Worm (Caenorhabditis elegans) whole organism, L4 larva: ENCODE measurements around the gene C44H9.7.

Source experiments
- F10B5.3 ChIP-seq: sonication (generic microtip); optimal IDR thresholded peaks from 2 replicates; lab custom pipeline; 2016; ENCODE audit warnings: mild to moderate bottlenecking, missing genetic modification characterization, missing compliant biosample characterization
- F44E2.7 ChIP-seq: fragments of 200-800 bp; sonication (Bioruptor generic); IDR thresholded peaks from 2 replicates; pipeline ENCODE4 v2.1.2; 2022; ENCODE audit warnings: missing genetic modification characterization, missing compliant biosample characterization
- T26A8.4 ChIP-seq: fragments of 200-800 bp; sonication (Bioruptor generic); IDR thresholded peaks from 2 replicates; pipeline ENCODE4 v1.3.6; 2022; ENCODE audit warnings: missing genetic modification characterization, missing compliant biosample characterization
- Y105C5A.15 ChIP-seq: fragments of 200-800 bp; sonication (Bioruptor generic); IDR thresholded peaks from 2 replicates; pipeline ENCODE4 v1.3.6; 2022; ENCODE audit warnings: missing genetic modification characterization, missing compliant biosample characterization
- Y48G9A.11 ChIP-seq: fragments of 200-800 bp; sonication (Bioruptor generic); IDR thresholded peaks from 2 replicates; pipeline ENCODE4 v1.3.6; 2022; ENCODE audit warnings: missing genetic modification reagents, missing genetic modification characterization, missing compliant biosample characterization
- Y5F2A.4 ChIP-seq: fragments of 200-800 bp; sonication (Bioruptor generic); optimal IDR thresholded peaks from 2 replicates; lab custom pipeline; 2018; ENCODE audit warnings: mild to moderate bottlenecking, missing genetic modification characterization, missing compliant biosample characterization
- Y75B8A.6 ChIP-seq: fragments of 200-800 bp; sonication (Bioruptor generic); IDR thresholded peaks from 2 replicates; pipeline ENCODE4 v1.3.6; 2022; ENCODE audit warnings: missing genetic modification reagents, missing genetic modification characterization, missing compliant biosample characterization
- ZK546.5 ChIP-seq, 2 experiments: sonication (generic microtip); optimal IDR thresholded peaks; 2 replicates each; lab custom pipeline; 2017; ENCODE audit warnings: missing biosample characterization in 2 of 2, missing genetic modification characterization in 2 of 2
- aha-1 ChIP-seq: fragments of 150-350 bp; peaks from one replicate; lab custom pipeline; 2014; ENCODE audit warnings: missing biosample characterization, missing genetic modification characterization
- aly-2 ChIP-seq: sonication (generic microtip); optimal IDR thresholded peaks from 2 replicates; lab custom pipeline; 2018; ENCODE audit warnings: missing biosample characterization, missing genetic modification characterization
- ama-1 ChIP-seq: fragments of 150-350 bp; optimal IDR thresholded peaks from 2 replicates; lab custom pipeline; 2014; ENCODE audit warnings: inconsistent platforms, mixed read lengths
- attf-4 ChIP-seq: sonication (generic microtip); optimal IDR thresholded peaks from 3 replicates; lab custom pipeline; 2017; ENCODE audit warnings: missing biosample characterization, missing genetic modification characterization
- ceh-32 ChIP-seq: sonication (generic microtip); optimal IDR thresholded peaks from 2 replicates; lab custom pipeline; 2016; ENCODE audit warnings: mild to moderate bottlenecking, missing genetic modification characterization, missing compliant biosample characterization; ENCODE audit not compliant: poor library complexity
- ceh-44 ChIP-seq: fragments of 200-800 bp; sonication (Bioruptor generic); IDR thresholded peaks from 2 replicates; pipeline ENCODE4 v1.3.6; 2022; ENCODE audit warnings: missing genetic modification reagents, missing genetic modification characterization, missing compliant biosample characterization
- ceh-62 ChIP-seq: sonication (generic microtip); optimal IDR thresholded peaks from 2 replicates; lab custom pipeline; 2017; ENCODE audit warnings: missing biosample characterization, missing genetic modification characterization
- ceh-82 ChIP-seq: sonication (generic microtip); optimal IDR thresholded peaks from 2 replicates; lab custom pipeline; 2017; ENCODE audit warnings: missing biosample characterization, missing genetic modification characterization
- ces-1 ChIP-seq: fragments of 150-350 bp; sonication (generic microtip); optimal IDR thresholded peaks from 4 replicates; lab custom pipeline; 2014; ENCODE audit warnings: missing biosample characterization, missing genetic modification reagents, missing genetic modification characterization
- cey-2 ChIP-seq: sonication (generic microtip); optimal IDR thresholded peaks from 3 replicates; lab custom pipeline; 2017; ENCODE audit warnings: missing genetic modification characterization, mild to moderate bottlenecking, missing compliant biosample characterization, antibody characterized with exemption, borderline replicate concordance; ENCODE audit not compliant: insufficient read depth
- daf-12 ChIP-seq: fragments of 150-350 bp; optimal IDR thresholded peaks from 2 replicates; lab custom pipeline; 2014; ENCODE audit warnings: missing biosample characterization, missing genetic modification reagents, missing genetic modification characterization
- daf-16 ChIP-seq, 3 experiments: sonication (generic microtip); optimal IDR thresholded peaks; 2 replicates each; lab custom pipeline; 2016 to 2017; ENCODE audit warnings: missing genetic modification characterization in 3 of 3, missing genetic modification reagents in 3 of 3, mild to moderate bottlenecking in 2 of 3, missing compliant biosample characterization in 2 of 3, missing biosample characterization in 1 of 3, moderate library complexity in 1 of 3
- daf-19 ChIP-seq: fragments of 200-800 bp; sonication (Bioruptor generic); conservative IDR thresholded peaks from 2 replicates; pipeline ENCODE4 v1.3.6; 2022; ENCODE audit warnings: missing genetic modification characterization, missing compliant biosample characterization
- daf-8 ChIP-seq: fragments of 200-800 bp; sonication (Bioruptor generic); IDR thresholded peaks from 2 replicates; pipeline ENCODE4 v1.3.6; 2022; ENCODE audit warnings: missing genetic modification characterization, missing compliant biosample characterization
- dmd-9 ChIP-seq: fragments of 200-800 bp; sonication (Bioruptor generic); IDR thresholded peaks from 2 replicates; pipeline ENCODE4 v1.3.6; 2022; ENCODE audit warnings: missing genetic modification reagents, missing genetic modification characterization, missing compliant biosample characterization
- dpl-1 ChIP-seq: fragments of 150-350 bp; optimal IDR thresholded peaks from 2 replicates; lab custom pipeline; 2014; ENCODE audit warnings: missing biosample characterization, missing genetic modification reagents, missing genetic modification characterization
- egl-43 ChIP-seq: fragments of 200-800 bp; sonication (Bioruptor generic); IDR thresholded peaks from 2 replicates; pipeline ENCODE4 v1.3.6; 2022; ENCODE audit warnings: missing genetic modification reagents, missing genetic modification characterization, missing compliant biosample characterization
- fkh-10 ChIP-seq: fragments of 150-350 bp; optimal IDR thresholded peaks from 2 replicates; lab custom pipeline; 2014; ENCODE audit warnings: missing biosample characterization, missing genetic modification reagents, missing genetic modification characterization
- fos-1 ChIP-seq: fragments of 150-350 bp; optimal IDR thresholded peaks from 2 replicates; lab custom pipeline; 2014; ENCODE audit warnings: missing biosample characterization, missing genetic modification characterization
- gei-8 ChIP-seq: fragments of 200-800 bp; sonication (Bioruptor generic); optimal IDR thresholded peaks from 2 replicates; lab custom pipeline; 2018; ENCODE audit warnings: mild to moderate bottlenecking, missing genetic modification characterization, missing compliant biosample characterization
- hif-1 ChIP-seq, 2 experiments: sonication (generic microtip); optimal IDR thresholded peaks; 2 replicates each; lab custom pipeline; 2016 to 2017; ENCODE audit warnings: missing compliant biosample characterization in 2 of 2, missing genetic modification characterization in 2 of 2, missing genetic modification reagents in 2 of 2, missing genotype in 2 of 2, mild to moderate bottlenecking in 1 of 2
- hlh-11 ChIP-seq: fragments of 200-800 bp; sonication (Bioruptor generic); optimal IDR thresholded peaks from 2 replicates; lab custom pipeline; 2018; ENCODE audit warnings: mild to moderate bottlenecking, missing genetic modification characterization, missing compliant biosample characterization
- lim-7 ChIP-seq: fragments of 200-800 bp; sonication (Bioruptor generic); IDR thresholded peaks from 2 replicates; pipeline ENCODE4 v1.3.6; 2022; ENCODE audit warnings: missing genetic modification characterization, missing compliant biosample characterization
- lin-1 ChIP-seq: fragments of 200-800 bp; sonication (Bioruptor generic); IDR thresholded peaks from 2 replicates; pipeline ENCODE4 v1.3.6; 2022; ENCODE audit warnings: missing genetic modification reagents, missing genetic modification characterization, missing compliant biosample characterization
- lin-39 ChIP-seq: fragments of 150-350 bp; optimal IDR thresholded peaks from 2 replicates; lab custom pipeline; 2014; ENCODE audit warnings: missing biosample characterization, missing genetic modification reagents, missing genetic modification characterization
- madf-9 ChIP-seq: fragments of 200-800 bp; sonication (Bioruptor generic); conservative IDR thresholded peaks from 2 replicates; pipeline ENCODE4 v1.3.6; 2022; ENCODE audit warnings: missing genetic modification reagents, missing genetic modification characterization, missing compliant biosample characterization
- mxl-2 ChIP-seq: fragments of 200-800 bp; sonication (Bioruptor generic); conservative IDR thresholded peaks from 2 replicates; pipeline ENCODE4 v1.3.6; 2022; ENCODE audit warnings: missing genetic modification reagents, missing genetic modification characterization, missing compliant biosample characterization
- nhr-10 ChIP-seq: fragments of 150-350 bp; optimal IDR thresholded peaks from 2 replicates; lab custom pipeline; 2014; ENCODE audit warnings: missing biosample characterization, missing genetic modification characterization
- nhr-111 ChIP-seq: fragments of 200-800 bp; sonication (Bioruptor generic); optimal IDR thresholded peaks from 2 replicates; lab custom pipeline; 2018; ENCODE audit warnings: mild to moderate bottlenecking, missing genetic modification characterization, missing compliant biosample characterization
- nhr-237 ChIP-seq: sonication (generic microtip); optimal IDR thresholded peaks from 2 replicates; lab custom pipeline; 2017; ENCODE audit warnings: missing biosample characterization, missing genetic modification characterization
- nhr-25 ChIP-seq: sonication (generic microtip); optimal IDR thresholded peaks from 2 replicates; lab custom pipeline; 2017; ENCODE audit warnings: missing genetic modification characterization, mild to moderate bottlenecking, missing compliant biosample characterization, antibody characterized with exemption, moderate library complexity, borderline replicate concordance; ENCODE audit not compliant: insufficient read depth
- nhr-28 ChIP-seq: fragments of 150-350 bp; optimal IDR thresholded peaks from 2 replicates; lab custom pipeline; 2014; ENCODE audit warnings: missing biosample characterization, missing genetic modification characterization
- nhr-41 ChIP-seq: fragments of 200-800 bp; sonication (Bioruptor generic); IDR thresholded peaks from 2 replicates; pipeline ENCODE4 v1.3.6; 2022; ENCODE audit warnings: missing genetic modification reagents, missing genetic modification characterization, missing compliant biosample characterization
- nhr-42 ChIP-seq: fragments of 200-800 bp; sonication (Bioruptor generic); IDR thresholded peaks from 2 replicates; pipeline ENCODE4 v1.3.6; 2022; ENCODE audit warnings: missing genetic modification characterization, missing compliant biosample characterization
- pha-4 ChIP-seq, 2 experiments: fragments of 150-350 bp in 1 of 2; fragments of 200-800 bp in 1 of 2; sonication (Bioruptor generic) in 1 of 2; IDR thresholded peaks in 1 of 2; optimal IDR thresholded peaks in 1 of 2; 2 replicates each; pipeline versions ENCODE4 v1.3.6 to Lab custom; 2014 to 2022; ENCODE audit warnings: missing genetic modification characterization in 2 of 2, missing genetic modification reagents in 2 of 2, missing biosample characterization in 1 of 2, missing compliant biosample characterization in 1 of 2
- rbr-2 ChIP-seq: sonication (generic microtip); optimal IDR thresholded peaks from 2 replicates; lab custom pipeline; 2016; ENCODE audit warnings: missing genotype, missing genetic modification characterization, missing compliant biosample characterization
- saeg-2 ChIP-seq: fragments of 200-800 bp; sonication (Bioruptor generic); IDR thresholded peaks from 2 replicates; pipeline ENCODE4 v1.3.6; 2022; ENCODE audit warnings: missing genetic modification reagents, missing genetic modification characterization, missing compliant biosample characterization
- snpc-1.2 ChIP-seq: fragments of 200-800 bp; sonication (Bioruptor generic); IDR thresholded peaks from 2 replicates; pipeline ENCODE4 v1.3.6; 2022; ENCODE audit warnings: missing genetic modification reagents, missing genetic modification characterization, missing compliant biosample characterization
- vab-7 ChIP-seq: fragments of 200-800 bp; sonication (Bioruptor generic); IDR thresholded peaks from 2 replicates; pipeline ENCODE4 v1.3.6; 2022; ENCODE audit warnings: missing genetic modification reagents, missing genetic modification characterization, missing compliant biosample characterization
- zag-1 ChIP-seq: fragments of 150-350 bp; optimal IDR thresholded peaks from 2 replicates; lab custom pipeline; 2014; ENCODE audit warnings: missing biosample characterization, missing genetic modification characterization
- ztf-11 ChIP-seq: fragments of 150-350 bp; optimal IDR thresholded peaks from 2 replicates; lab custom pipeline; 2014; ENCODE audit warnings: missing biosample characterization, missing genetic modification characterization
- ztf-7 ChIP-seq: fragments of 150-350 bp; optimal IDR thresholded peaks from 2 replicates; lab custom pipeline; 2014; ENCODE audit warnings: missing biosample characterization, missing genetic modification characterization

The C44H9.7 gene

ce11 chrV:12869948-12870347 lies 15.3 kb upstream of the C44H9.7 start, which contains the start of gene T07F10.3:
Gene T07F10.3 (minus strand): TSS chrV:12870045.
- TF ChIP-seq nhr-42 (0 out of 2 replicates have a peak, but pooled peaks have one; percentile 21), ZK546.5 (tag; optimal IDR thresholded peaks at IDR 0.05; lab: Kevin White, UChicago) (no peak), egl-43 (no peak), ztf-7 (tag; lab: Kevin White, UChicago) (no peak), nhr-25 (tag; lab: Kevin White, UChicago) (no peak), daf-8 (GFP tag; lab: Robert Waterston, UW) (no peak), lin-1 (GFP tag; lab: Robert Waterston, UW) (0 out of 2 replicates have a peak, but pooled peaks have one; percentile 56), dpl-1 (peak; percentile 99), F10B5.3 (peak; percentile 30), ces-1 (peak; percentile 25), Y48G9A.11 (GFP tag; lab: Robert Waterston, UW) (peak; percentile 88), nhr-111 (GFP tag; lab: Kevin White, UChicago) (no peak), dmd-9 (peak; percentile 93), rbr-2 (tag; lab: Kevin White, UChicago) (peak; percentile 69), hif-1 (tag; optimal IDR thresholded peaks at IDR 0.05; lab: Kevin White, UChicago) (peak in 1 of 2 experiments; percentile 94), Y75B8A.6 (GFP tag; lab: Robert Waterston, UW) (no peak), gei-8 (GFP tag; lab: Kevin White, UChicago) (no peak), aha-1 (tag; lab: Kevin White, UChicago) (no peak), lim-7 (no peak), ceh-62 (no peak), nhr-28 (tag; lab: Kevin White, UChicago) (peak; percentile 69), madf-9 (GFP tag; lab: Robert Waterston, UW) (peak; percentile 87), ama-1 (lab: Kevin White, UChicago) (no peak), vab-7 (GFP tag; lab: Robert Waterston, UW) (peak; percentile 57; the same call in 1 of the 2 replicates), cey-2 (tag; lab: Kevin White, UChicago) (no peak), mxl-2 (GFP tag; lab: Robert Waterston, UW) (peak; percentile 49; the same call in 1 of the 2 replicates), daf-19 (no peak), ceh-44 (GFP tag; lab: Robert Waterston, UW) (peak; percentile 46; the same call in 1 of the 2 replicates), attf-4 (tag; lab: Kevin White, UChicago) (no peak), zag-1 (tag; lab: Kevin White, UChicago) (no peak), fkh-10 (GFP tag; lab: Kevin White, UChicago) (no peak), nhr-237 (tag; lab: Kevin White, UChicago) (no peak), daf-16 (GFP tag; optimal IDR thresholded peaks at IDR 0.05; lab: Kevin White, UChicago) (peak in 1 of 2 experiments; percentile 41), daf-16 (tag; optimal IDR thresholded peaks at IDR 0.05; lab: Kevin White, UChicago) (peak; percentile 41), snpc-1.2 (GFP tag; lab: Robert Waterston, UW) (0 out of 2 replicates have a peak, but pooled peaks have one; percentile 63), nhr-10 (no peak), saeg-2 (GFP tag; lab: Robert Waterston, UW) (0 out of 2 replicates have a peak, but pooled peaks have one; percentile 38), Y105C5A.15 (GFP tag; lab: Robert Waterston, UW) (no peak), nhr-41 (GFP tag; lab: Robert Waterston, UW) (no peak), lin-39 (tag; lab: Kevin White, UChicago) (no peak), F44E2.7 (GFP tag; lab: Robert Waterston, UW) (no peak), daf-12 (tag; lab: Kevin White, UChicago) (no peak), pha-4 (GFP tag; IDR thresholded peaks at IDR 0.05; lab: Robert Waterston, UW) (peak; percentile 59; the same call in 1 of the 2 replicates), pha-4 (tag; optimal IDR thresholded peaks at IDR 0.05; lab: Kevin White, UChicago) (no peak), T26A8.4 (GFP tag; lab: Robert Waterston, UW) (peak; percentile 80), ceh-82 (tag; lab: Kevin White, UChicago) (no peak), ceh-32 (tag; lab: Kevin White, UChicago) (no peak), hlh-11 (tag; lab: Kevin White, UChicago) (peak; percentile 64), ztf-11 (tag; lab: Kevin White, UChicago) (no peak), Y5F2A.4 (GFP tag; lab: Kevin White, UChicago) (no peak), fos-1 (tag; lab: Kevin White, UChicago) (no peak), aly-2 (tag; lab: Kevin White, UChicago) (no peak)
